Fruit fly (Drosophila melanogaster) whole organism, embryonic: ENCODE data around the gene CG12020.

Source experiments
- Ada2b ChIP-seq: fragments of 200-800 bp; sonication (Bioruptor generic); IDR thresholded peaks from 2 replicates; pipeline ENCODE4 v1.3.6; 2022; ENCODE audit warnings: missing biosample characterization, missing genetic modification characterization
- Asciz ChIP-seq: fragments of 200-800 bp; sonication (Bioruptor generic); optimal IDR thresholded peaks from 2 replicates; lab custom pipeline; 2017; ENCODE audit warnings: missing biosample characterization, mild to moderate bottlenecking, missing genetic modification characterization, missing genetic modification reagents
- BtbVII ChIP-seq: fragments of 200-800 bp; sonication (Bioruptor generic); optimal IDR thresholded peaks from 3 replicates; lab custom pipeline; 2017; ENCODE audit warnings: missing biosample characterization, mild to moderate bottlenecking, missing genetic modification characterization
- CG1024 ChIP-seq: fragments of 200-800 bp; sonication (Bioruptor generic); IDR thresholded peaks from 2 replicates; pipeline ENCODE4 v1.3.6; 2022; ENCODE audit warnings: missing biosample characterization, missing genetic modification characterization
- CG10267 ChIP-seq: fragments of 200-800 bp; sonication (Bioruptor generic); optimal IDR thresholded peaks from 2 replicates; lab custom pipeline; 2018; ENCODE audit warnings: missing biosample characterization, mild to moderate bottlenecking, missing genetic modification characterization, moderate library complexity
- CG11085 ChIP-seq: fragments of 200-800 bp; sonication (Bioruptor generic); IDR thresholded peaks from 2 replicates; pipeline ENCODE4 v1.3.6; 2022; ENCODE audit warnings: missing biosample characterization, missing genetic modification characterization
- CG12219 ChIP-seq: fragments of 200-800 bp; sonication (Bioruptor generic); optimal IDR thresholded peaks from 3 replicates; lab custom pipeline; 2018; ENCODE audit warnings: missing biosample characterization, mild to moderate bottlenecking, missing genetic modification characterization
- CG13123 ChIP-seq: fragments of 200-800 bp; sonication (Bioruptor generic); optimal IDR thresholded peaks from 2 replicates; lab custom pipeline; 2016; ENCODE audit warnings: missing biosample characterization, missing genetic modification characterization
- CG13894 ChIP-seq: fragments of 200-800 bp; sonication (Bioruptor generic); optimal IDR thresholded peaks from 3 replicates; lab custom pipeline; 2018; ENCODE audit warnings: missing biosample characterization, mild to moderate bottlenecking, missing genetic modification characterization, moderate library complexity
- CG14014 ChIP-seq: fragments of 200-800 bp; sonication (Bioruptor generic); IDR thresholded peaks from 2 replicates; pipeline ENCODE4 v1.3.6; 2022; ENCODE audit warnings: missing biosample characterization, missing genetic modification characterization
- CG14860 ChIP-seq: fragments of 200-800 bp; sonication (Bioruptor generic); IDR thresholded peaks from 3 replicates; pipeline ENCODE4 v1.3.6; 2022; ENCODE audit warnings: missing biosample characterization, missing genetic modification characterization; ENCODE audit not compliant: partially characterized antibody
- CG15514 ChIP-seq: fragments of 200-800 bp; sonication (Bioruptor generic); optimal IDR thresholded peaks from 3 replicates; lab custom pipeline; 2017; ENCODE audit warnings: missing biosample characterization, missing genetic modification characterization, mild to moderate bottlenecking, moderate library complexity, missing genetic modification reagents
- CG16863 ChIP-seq: fragments of 200-800 bp; sonication (Bioruptor generic); optimal IDR thresholded peaks from 3 replicates; lab custom pipeline; 2016; ENCODE audit warnings: missing biosample characterization, missing genetic modification characterization
- CG18476 ChIP-seq: fragments of 200-800 bp; sonication (Bioruptor generic); optimal IDR thresholded peaks from 2 replicates; lab custom pipeline; 2016; ENCODE audit warnings: missing biosample characterization, mild to moderate bottlenecking, missing genetic modification characterization
- CG2875 ChIP-seq: fragments of 200-800 bp; sonication (Bioruptor generic); optimal IDR thresholded peaks from 2 replicates; lab custom pipeline; 2017; ENCODE audit warnings: missing biosample characterization, mild to moderate bottlenecking, missing genetic modification characterization, missing genetic modification reagents
- CG6683 ChIP-seq: fragments of 200-800 bp; sonication (Bioruptor generic); optimal IDR thresholded peaks from 2 replicates; lab custom pipeline; 2017; ENCODE audit warnings: missing biosample characterization, mild to moderate bottlenecking, missing genetic modification characterization, missing genetic modification reagents
- CG7987 ChIP-seq: fragments of 200-800 bp; sonication (Bioruptor generic); optimal IDR thresholded peaks from 2 replicates; lab custom pipeline; 2018; ENCODE audit warnings: missing biosample characterization, mild to moderate bottlenecking, missing genetic modification characterization, moderate library complexity
- CG8944 ChIP-seq: fragments of 200-800 bp; sonication (Bioruptor generic); optimal IDR thresholded peaks from 3 replicates; lab custom pipeline; 2016; ENCODE audit warnings: missing biosample characterization, missing genetic modification characterization
- CG9876 ChIP-seq: fragments of 200-800 bp; sonication (Bioruptor generic); optimal IDR thresholded peaks from 2 replicates; lab custom pipeline; 2016; ENCODE audit warnings: missing biosample characterization, missing genetic modification characterization
- Deaf1 ChIP-seq: fragments of 200-800 bp; optimal IDR thresholded peaks from 3 replicates; lab custom pipeline; 2019; ENCODE audit warnings: missing biosample characterization, mild to moderate bottlenecking, missing genetic modification characterization, moderate library complexity
- Doc3 ChIP-seq: fragments of 200-800 bp; sonication (Bioruptor generic); IDR thresholded peaks from 3 replicates; pipeline ENCODE4 v1.3.6; 2022; ENCODE audit warnings: missing biosample characterization, missing genetic modification characterization; ENCODE audit not compliant: partially characterized antibody
- GATAe ChIP-seq: fragments of 200-800 bp; sonication (Bioruptor generic); conservative IDR thresholded peaks from 2 replicates; pipeline ENCODE4 v1.3.6; 2022; ENCODE audit warnings: missing biosample characterization, missing genetic modification characterization
- Hand ChIP-seq: fragments of 200-800 bp; sonication (Bioruptor generic); optimal IDR thresholded peaks from 2 replicates; lab custom pipeline; 2017; ENCODE audit warnings: mild to moderate bottlenecking, missing biosample characterization, missing genetic modification reagents, missing genetic modification characterization
- Lhr ChIP-seq: fragments of 200-800 bp; sonication (Bioruptor generic); optimal IDR thresholded peaks from 3 replicates; lab custom pipeline; 2017; ENCODE audit warnings: mild to moderate bottlenecking, missing biosample characterization, missing genetic modification reagents, missing genetic modification characterization
- Max ChIP-seq: fragments of 200-800 bp; sonication (Bioruptor generic); optimal IDR thresholded peaks from 2 replicates; lab custom pipeline; 2016; ENCODE audit warnings: missing biosample characterization, mild to moderate bottlenecking, missing genetic modification characterization
- Nf-YC ChIP-seq: fragments of 200-800 bp; optimal IDR thresholded peaks from 3 replicates; lab custom pipeline; 2019; ENCODE audit warnings: missing biosample characterization, mild to moderate bottlenecking, missing genetic modification characterization, moderate library complexity
- Scr ChIP-seq: fragments of 200-800 bp; sonication (Bioruptor generic); IDR thresholded peaks from 2 replicates; pipeline ENCODE4 v1.3.6; 2022; ENCODE audit warnings: missing biosample characterization, missing genetic modification characterization; ENCODE audit not compliant: partially characterized antibody
- Sox100B ChIP-seq: fragments of 200-800 bp; sonication (Bioruptor generic); optimal IDR thresholded peaks from 3 replicates; lab custom pipeline; 2018; ENCODE audit warnings: missing biosample characterization, mild to moderate bottlenecking, missing genetic modification characterization
- Sox102F ChIP-seq: fragments of 200-800 bp; sonication (Bioruptor generic); optimal IDR thresholded peaks from 2 replicates; lab custom pipeline; 2018; ENCODE audit warnings: missing biosample characterization, mild to moderate bottlenecking, missing genetic modification characterization, moderate library complexity
- Taf1 ChIP-seq: fragments of 200-800 bp; sonication (Bioruptor generic); IDR thresholded peaks from 2 replicates; pipeline ENCODE4 v1.3.6; 2022; ENCODE audit warnings: missing biosample characterization, missing genetic modification characterization
- amos ChIP-seq: fragments of 200-800 bp; sonication (Bioruptor generic); IDR thresholded peaks from 2 replicates; pipeline ENCODE4 v1.3.6; 2022; ENCODE audit warnings: missing biosample characterization, missing genetic modification characterization; ENCODE audit not compliant: partially characterized antibody
- br ChIP-seq: fragments of >200 bp; optimal IDR thresholded peaks from 2 replicates; lab custom pipeline; 2017
- ci ChIP-seq: fragments of 200-800 bp; sonication (Bioruptor generic); IDR thresholded peaks from 3 replicates; pipeline ENCODE4 v1.3.6; 2022; ENCODE audit warnings: missing biosample characterization, missing genetic modification characterization
- corto ChIP-seq: fragments of 200-800 bp; sonication (Bioruptor generic); optimal IDR thresholded peaks from 2 replicates; lab custom pipeline; 2016; ENCODE audit warnings: missing biosample characterization, mild to moderate bottlenecking, missing genetic modification characterization, moderate library complexity
- dan ChIP-seq: fragments of 200-800 bp; sonication (Bioruptor generic); IDR thresholded peaks from 2 replicates; pipeline ENCODE4 v1.3.6; 2022; ENCODE audit warnings: missing biosample characterization, missing genetic modification characterization
- dimm ChIP-seq: fragments of 200-800 bp; sonication (Bioruptor generic); IDR thresholded peaks from 2 replicates; pipeline ENCODE4 v1.3.6; 2022; ENCODE audit warnings: missing biosample characterization, missing genetic modification characterization
- dysf ChIP-seq: fragments of 200-800 bp; sonication (Bioruptor generic); IDR thresholded peaks from 3 replicates; pipeline ENCODE4 v1.3.6; 2022; ENCODE audit warnings: missing biosample characterization, missing genetic modification characterization
- hkb ChIP-seq, 2 experiments: fragments of 200-800 bp in 1 of 2; fragments of >200 bp in 1 of 2; sonication (Bioruptor generic) in 1 of 2; IDR thresholded peaks in 1 of 2; optimal IDR thresholded peaks in 1 of 2; 2 replicates each; pipeline versions ENCODE4 v1.3.6 to Lab custom; 2017 to 2022; ENCODE audit warnings: missing biosample characterization in 1 of 2, missing genetic modification characterization in 1 of 2
- hth ChIP-seq: fragments of >200 bp; optimal IDR thresholded peaks from 2 replicates; lab custom pipeline; 2017; ENCODE audit warnings: inconsistent platforms
- jumu ChIP-seq: fragments of 200-800 bp; sonication (Bioruptor generic); optimal IDR thresholded peaks from 3 replicates; lab custom pipeline; 2016; ENCODE audit warnings: missing biosample characterization, missing genetic modification characterization
- kah ChIP-seq: fragments of 200-800 bp; sonication (Bioruptor generic); optimal IDR thresholded peaks from 2 replicates; lab custom pipeline; 2018; ENCODE audit warnings: missing biosample characterization, mild to moderate bottlenecking, missing genetic modification characterization
- knrl ChIP-seq: fragments of 200-800 bp; sonication (Bioruptor generic); IDR thresholded peaks from 3 replicates; pipeline ENCODE4 v1.3.6; 2022; ENCODE audit warnings: missing biosample characterization, missing genetic modification characterization; ENCODE audit not compliant: partially characterized antibody
- odd ChIP-seq: fragments of 200-800 bp; sonication (Bioruptor generic); optimal IDR thresholded peaks from 2 replicates; lab custom pipeline; 2017; ENCODE audit warnings: missing biosample characterization, mild to moderate bottlenecking, missing genetic modification characterization
- pho ChIP-seq: fragments of 200-800 bp; sonication (Bioruptor generic); optimal IDR thresholded peaks from 2 replicates; lab custom pipeline; 2016; ENCODE audit warnings: missing biosample characterization, missing genetic modification characterization
- pum ChIP-seq: fragments of 200-800 bp; sonication (Bioruptor generic); optimal IDR thresholded peaks from 2 replicates; lab custom pipeline; 2016; ENCODE audit warnings: missing biosample characterization, missing genetic modification characterization
- rib ChIP-seq: fragments of 200-800 bp; sonication (Bioruptor generic); IDR thresholded peaks from 2 replicates; pipeline ENCODE4 v1.3.6; 2022; ENCODE audit warnings: missing biosample characterization, missing genetic modification characterization
- sob ChIP-seq: fragments of 200-800 bp; sonication (Bioruptor generic); IDR thresholded peaks from 2 replicates; pipeline ENCODE4 v1.3.6; 2022; ENCODE audit warnings: missing biosample characterization, missing genetic modification characterization
- sr ChIP-seq: fragments of 200-800 bp; sonication (Bioruptor generic); IDR thresholded peaks from 3 replicates; pipeline ENCODE4 v1.3.6; 2022; ENCODE audit warnings: missing biosample characterization, missing genetic modification characterization
- tio ChIP-seq: fragments of 200-800 bp; sonication (Bioruptor generic); optimal IDR thresholded peaks from 2 replicates; lab custom pipeline; 2017; ENCODE audit warnings: missing biosample characterization, missing genetic modification characterization, inconsistent platforms
- toy ChIP-seq: fragments of 200-800 bp; sonication (Bioruptor generic); IDR thresholded peaks from 2 replicates; pipeline ENCODE4 v1.3.6; 2022; ENCODE audit warnings: missing biosample characterization, missing genetic modification characterization

Gene CG12020

DNA sequence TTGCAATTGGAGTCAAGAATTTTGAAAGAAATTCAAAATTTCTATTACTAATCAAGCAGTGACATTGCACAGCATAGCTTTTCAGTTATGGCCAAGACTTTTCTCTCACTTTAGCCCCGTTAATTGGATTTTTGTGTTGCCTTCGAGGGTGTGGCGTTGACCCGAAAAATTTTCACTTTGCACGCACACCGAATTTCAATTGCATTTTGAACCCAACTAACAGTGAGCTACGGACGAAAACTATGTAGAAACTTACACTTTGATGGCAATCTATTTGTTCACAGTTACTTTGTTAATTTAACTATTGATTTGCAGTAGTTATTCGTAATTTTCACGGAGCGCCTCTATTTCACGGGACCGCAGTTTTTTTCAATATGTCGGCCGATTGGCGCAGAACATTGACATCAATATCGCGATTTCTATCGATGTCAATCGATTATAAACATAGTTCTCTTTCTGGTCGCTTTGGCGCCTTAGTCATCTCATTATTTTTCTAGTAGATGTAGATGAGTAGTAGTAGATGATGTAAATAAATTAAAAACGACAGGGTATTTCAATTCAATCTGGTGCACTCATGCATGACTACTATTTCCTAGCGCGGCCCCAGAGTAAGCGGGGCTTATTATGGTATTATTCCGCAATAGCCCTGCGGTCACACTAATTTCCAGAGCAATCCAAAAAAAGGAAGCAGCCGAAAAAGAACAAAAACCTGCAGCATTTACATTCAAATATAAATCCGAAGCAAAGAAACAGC lies 2.0 kb upstream of the CG12020 start, which contains the start of the genes alpha-Spec, dlt and Cdc37 (continued):
- no peak for TF ChIP-seq CG13894 (tag; lab: Kevin White, UChicago)
- peak; percentile 79 for TF ChIP-seq amos (GFP tag; lab: Robert Waterston, UW)
- no peak for TF ChIP-seq CG7987
- TF ChIP-seq CG12219 (GFP tag; lab: Kevin White, UChicago): no peak
- peak; percentile 78 for TF ChIP-seq Scr
- TF ChIP-seq Sox100B (GFP tag; lab: Kevin White, UChicago): no peak
- TF ChIP-seq CG10267: peak; percentile 79
- no peak for TF ChIP-seq BtbVII (GFP tag; lab: Kevin White, UChicago)
- TF ChIP-seq hth (lab: Kevin White, UChicago): no peak
- no peak for TF ChIP-seq jumu (GFP tag; lab: Kevin White, UChicago)
- no peak for TF ChIP-seq toy
- no peak for TF ChIP-seq corto (GFP tag; lab: Kevin White, UChicago)
- TF ChIP-seq kah (GFP tag; lab: Kevin White, UChicago): no peak
- no peak for TF ChIP-seq Max
- TF ChIP-seq sob (GFP tag; lab: Robert Waterston, UW): 0 out of 2 replicates have a peak, but pooled peaks have one; percentile 41
- TF ChIP-seq odd (GFP tag; lab: Kevin White, UChicago): no peak
- no peak for TF ChIP-seq Taf1 (GFP tag; lab: Robert Waterston, UW)
- TF ChIP-seq Doc3 (GFP tag; lab: Robert Waterston, UW): peak; percentile 80
- no peak for TF ChIP-seq Sox102F (GFP tag; lab: Kevin White, UChicago)
- no peak for TF ChIP-seq Ada2b (GFP tag; lab: Robert Waterston, UW)
- TF ChIP-seq Nf-YC: peak; percentile 58
- no peak for TF ChIP-seq dan (GFP tag; lab: Robert Waterston, UW)
- no peak for TF ChIP-seq ci
- TF ChIP-seq Lhr (GFP tag; lab: Kevin White, UChicago): no peak
- TF ChIP-seq br (lab: Kevin White, UChicago): no peak
- peak; percentile 34 for TF ChIP-seq CG2875 (GFP tag; lab: Kevin White, UChicago)
- TF ChIP-seq sr (GFP tag; lab: Robert Waterston, UW): no peak
- TF ChIP-seq CG1024: no peak
- no peak for TF ChIP-seq pho (GFP tag; lab: Kevin White, UChicago)
- peak; percentile 79 for TF ChIP-seq CG14860 (GFP tag; lab: Robert Waterston, UW)
- TF ChIP-seq pum: no peak
- peak; percentile 78 for TF ChIP-seq knrl
- no peak for TF ChIP-seq CG13123 (GFP tag; lab: Kevin White, UChicago)
- TF ChIP-seq GATAe (GFP tag; lab: Robert Waterston, UW): no peak
- TF ChIP-seq CG16863 (GFP tag; lab: Kevin White, UChicago): no peak
- peak; percentile 46 for TF ChIP-seq Deaf1 (tag; lab: Kevin White, UChicago)
- 0 out of 3 replicates have a peak, but pooled peaks have one; percentile 16 for TF ChIP-seq dysf
- TF ChIP-seq CG8944 (GFP tag; lab: Kevin White, UChicago): no peak
- peak; percentile 91 for TF ChIP-seq CG15514
- TF ChIP-seq CG11085: no peak
- no peak for TF ChIP-seq Hand (GFP tag; lab: Kevin White, UChicago)
- TF ChIP-seq tio (GFP tag; lab: Kevin White, UChicago): no peak
- TF ChIP-seq CG9876: no peak
- no peak for TF ChIP-seq CG14014 (GFP tag; lab: Robert Waterston, UW)
- TF ChIP-seq hkb (optimal IDR thresholded peaks at IDR 0.05; lab: Kevin White, UChicago): peak; percentile 39
- no peak for TF ChIP-seq hkb (GFP tag; IDR thresholded peaks at IDR 0.05; lab: Robert Waterston, UW)
- TF ChIP-seq Asciz (GFP tag; lab: Kevin White, UChicago): no peak
- TF ChIP-seq dimm (GFP tag; lab: Robert Waterston, UW): no peak
- TF ChIP-seq rib: no peak
- no peak for TF ChIP-seq CG6683 (GFP tag; lab: Kevin White, UChicago)
- no peak for TF ChIP-seq CG18476
